Fruit fly (Drosophila melanogaster) Kc167 (cell line): ENCODE results near the gene CG8301.

Source experiments
- Myc ChIP-seq: fragments of >200 bp; optimal IDR thresholded peaks from 2 replicates; lab custom pipeline; 2017; ENCODE audit warnings: missing external identifiers
- Sin3A ChIP-seq: fragments of >200 bp; optimal IDR thresholded peaks from 2 replicates; lab custom pipeline; 2018; ENCODE audit warnings: missing external identifiers
- h ChIP-seq: fragments of >200 bp; optimal IDR thresholded peaks from 3 replicates; lab custom pipeline; 2018; ENCODE audit warnings: missing external identifiers
- insv ChIP-seq: fragments of >200 bp; optimal IDR thresholded peaks from 3 replicates; lab custom pipeline; 2018; ENCODE audit warnings: missing external identifiers
- psq ChIP-seq: fragments of >200 bp; optimal IDR thresholded peaks from 2 replicates; lab custom pipeline; 2017; ENCODE audit warnings: missing external identifiers
- ttk ChIP-seq: sonication (Bioruptor generic); optimal IDR thresholded peaks from 2 replicates; lab custom pipeline; 2017; ENCODE audit warnings: missing external identifiers

The CG8301 gene

DNA sequence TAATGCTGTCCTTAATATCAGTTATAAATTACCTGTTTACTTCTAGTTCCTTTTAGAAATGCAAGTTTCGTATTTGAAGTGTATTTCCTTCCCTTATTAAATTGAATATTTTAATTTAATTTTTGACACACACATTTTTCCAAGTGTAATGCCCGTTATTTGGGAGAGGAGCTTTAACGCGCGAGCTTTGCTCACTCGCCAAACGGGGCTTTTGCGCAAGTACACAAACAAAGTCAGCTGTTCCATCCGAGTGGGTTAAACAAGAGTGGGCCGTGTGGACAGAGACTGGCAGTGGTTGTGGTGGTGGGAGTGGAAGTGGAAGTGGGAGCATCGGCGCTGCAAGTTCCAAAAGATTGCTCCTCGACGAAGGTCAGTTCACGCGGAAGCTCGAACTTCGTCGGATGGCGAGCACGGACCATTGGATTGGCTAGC, at the start of gene CG8301:
CG8301 (plus strand) TSS at position 218 of the 432 bp plus-strand sequence.
- TF ChIP-seq psq (lab: Kevin White, UChicago), result no peak
- TF ChIP-seq Myc (lab: Kevin White, UChicago), result no peak
- TF ChIP-seq ttk (lab: Kevin White, UChicago), result no peak
- TF ChIP-seq insv (lab: Kevin White, UChicago), result no peak
- no peak for TF ChIP-seq Sin3A (lab: Kevin White, UChicago)
- TF ChIP-seq h (lab: Kevin White, UChicago), result no peak

DNA sequence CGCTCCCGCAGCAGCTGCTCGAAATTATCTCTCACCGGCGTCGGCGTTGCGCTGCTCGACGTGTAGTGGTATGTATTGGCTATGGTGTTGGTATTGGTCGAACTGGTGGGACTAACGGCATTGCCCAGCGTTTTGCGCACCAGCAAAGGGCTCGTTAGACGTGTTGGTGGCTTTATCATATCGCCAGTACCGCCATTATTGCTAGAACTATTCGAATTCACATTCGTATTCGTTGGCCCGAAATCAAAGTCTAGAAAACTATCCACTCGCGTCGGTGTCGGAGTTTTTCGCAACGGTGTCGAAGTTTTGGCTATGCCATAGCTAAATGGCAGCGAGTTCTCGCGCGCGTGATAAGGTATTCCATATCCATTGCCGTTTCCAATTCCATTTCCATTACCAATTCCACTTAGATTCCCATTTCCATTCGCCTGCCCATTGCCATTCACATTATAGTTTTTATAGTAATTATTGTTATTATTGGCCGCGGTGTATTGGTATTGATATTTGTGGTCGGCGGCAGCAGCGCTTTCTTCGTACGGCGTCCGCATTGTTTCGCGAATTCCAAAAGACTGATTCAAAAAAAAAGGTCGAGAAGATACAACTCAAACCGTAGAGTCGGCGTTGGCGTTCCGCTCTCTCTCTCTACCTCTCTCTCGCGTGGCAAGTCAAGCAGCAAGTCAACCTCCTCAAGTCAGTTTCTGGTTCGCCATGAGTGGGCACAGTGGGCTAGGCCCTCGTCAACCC, 48.5 kb upstream of the CG8301 start, which contains the start of gene by:
by (minus strand) TSS at position 575 of the 744 bp plus-strand sequence.
- TF ChIP-seq ttk (lab: Kevin White, UChicago) (no peak), Sin3A (lab: Kevin White, UChicago) (no peak), h (lab: Kevin White, UChicago) (no peak), psq (lab: Kevin White, UChicago) (no peak), insv (lab: Kevin White, UChicago) (no peak)

dm6 chr3R:9533181-9534124, 47.7 kb upstream of the CG8301 start:
- TF ChIP-seq Sin3A (lab: Kevin White, UChicago) (no peak), insv (lab: Kevin White, UChicago) (no peak), psq (lab: Kevin White, UChicago) (no peak), h (lab: Kevin White, UChicago) (no peak), ttk (lab: Kevin White, UChicago) (no peak), Myc (lab: Kevin White, UChicago) (no peak)

- no peak for TF ChIP-seq Myc (lab: Kevin White, UChicago)
- no peak for TF ChIP-seq Sin3A (lab: Kevin White, UChicago)
- TF ChIP-seq ttk (lab: Kevin White, UChicago), result no peak
- no peak for TF ChIP-seq psq (lab: Kevin White, UChicago)
- TF ChIP-seq h (lab: Kevin White, UChicago), result no peak
- no peak for TF ChIP-seq insv (lab: Kevin White, UChicago)
These were observed 47.0 kb upstream of the CG8301 start for dm6 chr3R:9534125-9534496.

- TF ChIP-seq insv (lab: Kevin White, UChicago), result no peak
- no peak for TF ChIP-seq Myc (lab: Kevin White, UChicago)
- no peak for TF ChIP-seq ttk (lab: Kevin White, UChicago)
- TF ChIP-seq h (lab: Kevin White, UChicago), result no peak
- TF ChIP-seq psq (lab: Kevin White, UChicago), result no peak
- TF ChIP-seq Sin3A (lab: Kevin White, UChicago), result no peak
These were observed 46.4 kb upstream of the CG8301 start for dm6 chr3R:9534595-9535217.

- no peak for TF ChIP-seq insv (lab: Kevin White, UChicago)
- no peak for TF ChIP-seq Sin3A (lab: Kevin White, UChicago)
- TF ChIP-seq ttk (lab: Kevin White, UChicago), result no peak
These were observed 37.5 kb upstream of the CG8301 start for dm6 chr3R:9543495-9544180.

dm6 chr3R:9546808-9547381, 34.2 kb upstream of the CG8301 start:
- TF ChIP-seq Sin3A (lab: Kevin White, UChicago) (no peak), h (lab: Kevin White, UChicago) (no peak), ttk (lab: Kevin White, UChicago) (no peak)

DNA sequence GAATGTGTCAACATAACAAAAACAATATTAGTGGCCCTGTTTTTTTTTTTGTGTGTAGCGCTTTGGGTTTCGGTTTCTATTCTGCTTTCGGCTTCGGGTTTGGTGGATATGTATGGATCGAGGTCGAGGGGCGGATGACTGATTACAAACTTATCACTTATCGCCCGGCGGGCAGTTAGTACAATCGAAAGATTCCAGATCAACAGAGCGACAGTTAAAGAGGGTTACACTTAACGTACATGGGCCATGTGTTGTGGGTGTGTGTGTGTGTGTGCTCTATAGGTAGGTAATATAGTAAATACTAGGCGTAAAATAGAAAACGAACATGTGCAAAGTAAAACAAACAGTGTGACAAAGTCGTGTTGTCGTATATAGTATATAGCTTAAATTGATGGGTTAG, 32.3 kb upstream of the CG8301 start:
- TF ChIP-seq psq (lab: Kevin White, UChicago), result no peak
- TF ChIP-seq Sin3A (lab: Kevin White, UChicago), result no peak
- TF ChIP-seq h (lab: Kevin White, UChicago), result no peak
- no peak for TF ChIP-seq ttk (lab: Kevin White, UChicago)
- TF ChIP-seq insv (lab: Kevin White, UChicago), result no peak
- TF ChIP-seq Myc (lab: Kevin White, UChicago), result no peak

- TF ChIP-seq h (lab: Kevin White, UChicago) (no peak), psq (lab: Kevin White, UChicago) (no peak), ttk (lab: Kevin White, UChicago) (no peak), Myc (lab: Kevin White, UChicago) (no peak), insv (lab: Kevin White, UChicago) (no peak), Sin3A (lab: Kevin White, UChicago) (no peak)
These were observed 30.7 kb upstream of the CG8301 start for dm6 chr3R:9550265-9551012.
